Fruit fly (Drosophila melanogaster) whole organism, embryonic: ENCODE data around the gene CG4459.

ENCODE experiments used
- CG12659 ChIP-seq: fragments of 200-800 bp; sonication (Bioruptor generic); optimal IDR thresholded peaks from 3 replicates; lab custom pipeline; 2017; ENCODE audit warnings: mild to moderate bottlenecking, missing biosample characterization, missing genetic modification reagents, missing genetic modification characterization
- CG15479 ChIP-seq: fragments of 200-800 bp; sonication (Bioruptor generic); optimal IDR thresholded peaks from 3 replicates; lab custom pipeline; 2019; ENCODE audit warnings: missing biosample characterization, mild to moderate bottlenecking, missing genetic modification characterization, moderate library complexity
- CG17361 ChIP-seq: fragments of 200-800 bp; sonication (Bioruptor generic); IDR thresholded peaks from 3 replicates; pipeline ENCODE4 v1.3.6; 2022; ENCODE audit warnings: missing biosample characterization, missing genetic modification characterization
- CG4707 ChIP-seq: fragments of 200-800 bp; sonication (Bioruptor generic); optimal IDR thresholded peaks from 2 replicates; lab custom pipeline; 2018; ENCODE audit warnings: missing biosample characterization, mild to moderate bottlenecking, missing genetic modification characterization, moderate library complexity
- CG8388 ChIP-seq: fragments of 200-800 bp; sonication (Bioruptor generic); optimal IDR thresholded peaks from 2 replicates; lab custom pipeline; 2019; ENCODE audit warnings: missing biosample characterization, mild to moderate bottlenecking, missing genetic modification characterization, moderate library complexity
- CG9797 ChIP-seq: fragments of 200-800 bp; sonication (Bioruptor generic); optimal IDR thresholded peaks from 3 replicates; lab custom pipeline; 2018; ENCODE audit warnings: missing biosample characterization, mild to moderate bottlenecking, missing genetic modification characterization
- D19A ChIP-seq: fragments of 200-800 bp; optimal IDR thresholded peaks from 3 replicates; lab custom pipeline; 2019; ENCODE audit warnings: missing biosample characterization, mild to moderate bottlenecking, missing genetic modification characterization, moderate library complexity
- NC2α ChIP-seq: fragments of 200-800 bp; sonication (Bioruptor generic); optimal IDR thresholded peaks from 2 replicates; lab custom pipeline; 2016; ENCODE audit warnings: missing biosample characterization, missing genetic modification characterization
- cad ChIP-seq: fragments of >200 bp; optimal IDR thresholded peaks from 2 replicates; lab custom pipeline; 2017; ENCODE audit warnings: missing biosample characterization, missing genetic modification characterization
- chif ChIP-seq, 2 experiments: fragments of 200-800 bp; sonication (Bioruptor generic); optimal IDR thresholded peaks; 3 replicates each; lab custom pipeline; 2016; ENCODE audit warnings: missing biosample characterization in 2 of 2, missing genetic modification characterization in 2 of 2
- lbe ChIP-seq: fragments of 200-800 bp; sonication (Bioruptor generic); optimal IDR thresholded peaks from 2 replicates; lab custom pipeline; 2016; ENCODE audit warnings: missing biosample characterization, mild to moderate bottlenecking, missing genetic modification characterization
- pnt ChIP-seq: fragments of 200-800 bp; sonication (Bioruptor generic); optimal IDR thresholded peaks from 3 replicates; lab custom pipeline; 2016; ENCODE audit warnings: missing biosample characterization, missing genetic modification characterization
- scrt ChIP-seq: fragments of 200-800 bp; sonication (Bioruptor generic); optimal IDR thresholded peaks from 2 replicates; lab custom pipeline; 2018; ENCODE audit warnings: missing biosample characterization, mild to moderate bottlenecking, missing genetic modification characterization, moderate library complexity

- TF ChIP-seq CG17361 (GFP tag; lab: Robert Waterston, UW) (no peak), chif (GFP tag; optimal IDR thresholded peaks at IDR 0.05; lab: Kevin White, UChicago) (no peak), NC2α (GFP tag; lab: Kevin White, UChicago) (no peak), pnt (GFP tag; lab: Kevin White, UChicago) (no peak), CG8388 (GFP tag; lab: Kevin White, UChicago) (no peak), lbe (GFP tag; lab: Kevin White, UChicago) (no peak), CG15479 (no peak), scrt (GFP tag; lab: Kevin White, UChicago) (no peak), D19A (tag; lab: Kevin White, UChicago) (no peak), CG12659 (GFP tag; lab: Kevin White, UChicago) (no peak), CG9797 (GFP tag; lab: Kevin White, UChicago) (no peak), CG4707 (GFP tag; lab: Kevin White, UChicago) (no peak), cad (GFP tag; lab: Kevin White, UChicago) (no peak)
These were observed 10.7 kb downstream of the CG4459 start, which contains the start of gene CG4465 for dm6 chr3R:19917739-19918138.
